Fruit fly (Drosophila melanogaster) S2 (cell line): Measurements from ENCODE around the gene CCKLR-17D1.

Source experiments
- CG8478 ChIP-seq: fragments of >200 bp; optimal IDR thresholded peaks from 2 replicates; lab custom pipeline; 2018
- CTCF ChIP-seq, 2 experiments: fragments of >200 bp; optimal IDR thresholded peaks; 2 replicates each; lab custom pipeline; 2018

DNA sequence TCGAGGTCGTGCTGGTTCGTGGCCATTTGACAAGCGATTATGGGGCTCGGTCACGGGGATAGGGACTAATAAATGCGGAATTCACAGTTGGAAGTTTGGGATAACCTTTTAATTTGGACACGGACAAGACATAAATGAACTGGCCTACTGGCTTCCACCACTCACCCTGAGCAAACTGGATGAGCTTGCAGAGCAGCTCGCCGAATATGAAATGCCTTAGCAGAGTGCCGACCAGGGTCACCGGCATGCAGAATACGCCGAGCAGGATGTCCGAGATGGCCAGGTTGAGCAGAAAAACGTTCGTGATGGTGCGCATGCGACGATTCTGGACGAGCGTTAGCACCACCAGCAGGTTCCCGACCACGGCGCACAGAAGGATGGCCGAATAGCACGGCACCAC, 800 bp downstream of the CCKLR-17D1 start, which contains the start of gene CG42302:
- TF ChIP-seq CTCF (optimal IDR thresholded peaks at IDR 0.05; lab: Kevin White, UChicago) (no peak), CG8478 (lab: Kevin White, UChicago) (no peak)
